Fruit fly (Drosophila melanogaster) whole organism, pupa: ENCODE measurements around the gene CG43221.

Experiments used
- CG17806 ChIP-seq: fragments of 200-800 bp; sonication (Bioruptor generic); optimal IDR thresholded peaks from 2 replicates; lab custom pipeline; 2018; ENCODE audit warnings: missing biosample characterization, mild to moderate bottlenecking, missing genetic modification characterization, moderate library complexity
- CG32121 ChIP-seq: fragments of 200-800 bp; sonication (Bioruptor generic); IDR thresholded peaks from 2 replicates; pipeline ENCODE4 v1.3.6; 2022; ENCODE audit warnings: missing biosample characterization, missing genetic modification characterization
- CG4496 ChIP-seq: fragments of 200-800 bp; sonication (Bioruptor generic); IDR thresholded peaks from 3 replicates; pipeline ENCODE4 v1.3.6; 2022; ENCODE audit warnings: missing biosample characterization, missing genetic modification characterization
- CG8159 ChIP-seq: fragments of 200-800 bp; sonication (Bioruptor generic); optimal IDR thresholded peaks from 3 replicates; lab custom pipeline; 2018; ENCODE audit warnings: missing biosample characterization, mild to moderate bottlenecking, missing genetic modification characterization, moderate library complexity
- CG8301 ChIP-seq: fragments of 200-800 bp; sonication (Bioruptor generic); optimal IDR thresholded peaks from 2 replicates; lab custom pipeline; 2018; ENCODE audit warnings: missing biosample characterization, mild to moderate bottlenecking, missing genetic modification characterization
- CG9948 ChIP-seq: fragments of 200-800 bp; sonication (Bioruptor generic); optimal IDR thresholded peaks from 2 replicates; lab custom pipeline; 2018; ENCODE audit warnings: missing biosample characterization, mild to moderate bottlenecking, missing genetic modification characterization, moderate library complexity
- D1 ChIP-seq: fragments of 200-800 bp; sonication (Bioruptor generic); optimal IDR thresholded peaks from 2 replicates; lab custom pipeline; 2018; ENCODE audit warnings: missing biosample characterization, mild to moderate bottlenecking, missing genetic modification characterization, moderate library complexity
- EcR ChIP-seq: fragments of 200-800 bp; sonication (Bioruptor generic); optimal IDR thresholded peaks from 3 replicates; lab custom pipeline; 2019; ENCODE audit warnings: missing biosample characterization, missing genetic modification characterization, mild to moderate bottlenecking, moderate library complexity, missing genetic modification reagents
- Ets98B ChIP-seq: fragments of 200-800 bp; sonication (Bioruptor generic); IDR thresholded peaks from 2 replicates; pipeline ENCODE4 v1.3.6; 2022; ENCODE audit warnings: missing biosample characterization, missing genetic modification characterization
- Pif1A ChIP-seq: fragments of 200-800 bp; sonication (Bioruptor generic); optimal IDR thresholded peaks from 3 replicates; lab custom pipeline; 2016; ENCODE audit warnings: missing biosample characterization, missing genetic modification characterization
- Pif1B ChIP-seq: fragments of 200-800 bp; sonication (Bioruptor generic); optimal IDR thresholded peaks from 3 replicates; lab custom pipeline; 2016; ENCODE audit warnings: missing biosample characterization, missing genetic modification characterization

DNA sequence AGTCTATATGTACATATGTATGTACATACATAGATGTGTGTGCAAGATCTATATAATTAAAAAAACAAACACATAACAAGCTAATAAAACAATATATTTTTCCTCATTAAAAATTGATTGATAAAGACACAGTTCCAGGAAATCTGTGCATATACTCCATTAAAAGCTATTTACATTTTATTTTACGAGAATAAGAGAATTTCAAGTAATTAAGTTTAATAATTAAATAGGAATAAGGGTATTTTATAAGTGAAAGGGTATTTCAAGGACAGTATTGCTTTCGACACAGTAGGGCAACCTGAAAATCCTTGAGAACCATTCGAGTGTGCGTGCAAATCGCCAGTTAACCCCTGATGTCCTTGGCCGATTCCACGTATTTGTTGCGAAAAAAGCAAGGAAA is 32.9 kb upstream of the CG43221 start, which contains the start of gene CG5050:
- no peak for TF ChIP-seq CG4496 (GFP tag; lab: Robert Waterston, UW)
- no peak for TF ChIP-seq CG8159
- TF ChIP-seq Pif1B = no peak
- no peak for TF ChIP-seq CG17806 (tag; lab: Kevin White, UChicago)
- no peak for TF ChIP-seq EcR (GFP tag; lab: Kevin White, UChicago)
- TF ChIP-seq CG8301 (tag; lab: Kevin White, UChicago) = no peak
- TF ChIP-seq D1 (tag; lab: Kevin White, UChicago) = no peak
- TF ChIP-seq Pif1A (GFP tag; lab: Kevin White, UChicago) = no peak
- no peak for TF ChIP-seq CG32121 (GFP tag; lab: Robert Waterston, UW)
- no peak for TF ChIP-seq Ets98B
- TF ChIP-seq CG9948 (tag; lab: Kevin White, UChicago) = no peak
